Fruit fly (Drosophila melanogaster) whole organism, embryonic: ENCODE results near the gene trk.

ENCODE experiments used
- Abd-B ChIP-seq: fragments of 200-800 bp; sonication (Bioruptor generic); optimal IDR thresholded peaks from 2 replicates; lab custom pipeline; 2018; ENCODE audit warnings: missing biosample characterization, mild to moderate bottlenecking, missing genetic modification characterization, moderate library complexity
- Ada2b ChIP-seq: fragments of 200-800 bp; sonication (Bioruptor generic); IDR thresholded peaks from 2 replicates; pipeline ENCODE4 v1.3.6; 2022; ENCODE audit warnings: missing biosample characterization, missing genetic modification characterization
- Asciz ChIP-seq: fragments of 200-800 bp; sonication (Bioruptor generic); optimal IDR thresholded peaks from 2 replicates; lab custom pipeline; 2017; ENCODE audit warnings: missing biosample characterization, mild to moderate bottlenecking, missing genetic modification characterization, missing genetic modification reagents
- Bdp1 ChIP-seq: fragments of 200-800 bp; sonication (Bioruptor generic); optimal IDR thresholded peaks from 3 replicates; lab custom pipeline; 2016; ENCODE audit warnings: missing biosample characterization, missing genetic modification characterization
- Bteb2 ChIP-seq: fragments of 200-800 bp; sonication (Bioruptor generic); optimal IDR thresholded peaks from 2 replicates; lab custom pipeline; 2016; ENCODE audit warnings: missing biosample characterization, missing genetic modification characterization
- CG11695 ChIP-seq: fragments of 200-800 bp; sonication (Bioruptor generic); IDR thresholded peaks from 3 replicates; pipeline ENCODE4 v1.3.6; 2022; ENCODE audit warnings: missing biosample characterization, missing genetic modification characterization
- CG12744 ChIP-seq: fragments of 200-800 bp; sonication (Bioruptor generic); optimal IDR thresholded peaks from 2 replicates; lab custom pipeline; 2016; ENCODE audit warnings: missing biosample characterization, missing genetic modification characterization
- CG12769 ChIP-seq: fragments of 200-800 bp; sonication (Bioruptor generic); optimal IDR thresholded peaks from 2 replicates; lab custom pipeline; 2019; ENCODE audit warnings: missing biosample characterization, mild to moderate bottlenecking, missing genetic modification characterization, moderate library complexity
- CG13894 ChIP-seq: fragments of 200-800 bp; sonication (Bioruptor generic); optimal IDR thresholded peaks from 3 replicates; lab custom pipeline; 2018; ENCODE audit warnings: missing biosample characterization, mild to moderate bottlenecking, missing genetic modification characterization, moderate library complexity
- CG15514 ChIP-seq: fragments of 200-800 bp; sonication (Bioruptor generic); optimal IDR thresholded peaks from 3 replicates; lab custom pipeline; 2017; ENCODE audit warnings: missing biosample characterization, missing genetic modification characterization, mild to moderate bottlenecking, moderate library complexity, missing genetic modification reagents
- CG1603 ChIP-seq: fragments of 200-800 bp; sonication (Bioruptor generic); optimal IDR thresholded peaks from 2 replicates; lab custom pipeline; 2019; ENCODE audit warnings: missing biosample characterization, mild to moderate bottlenecking, missing genetic modification characterization, moderate library complexity
- CG16779 ChIP-seq: fragments of 200-800 bp; sonication (Bioruptor generic); IDR thresholded peaks from 2 replicates; pipeline ENCODE4 v1.3.6; 2022; ENCODE audit warnings: missing biosample characterization, missing genetic modification characterization
- CG1792 ChIP-seq: fragments of 200-800 bp; sonication (Bioruptor generic); optimal IDR thresholded peaks from 2 replicates; lab custom pipeline; 2016; ENCODE audit warnings: missing biosample characterization, missing genetic modification characterization
- CG18619 ChIP-seq: fragments of 200-800 bp; sonication (Bioruptor generic); optimal IDR thresholded peaks from 3 replicates; lab custom pipeline; 2017; ENCODE audit warnings: missing biosample characterization, mild to moderate bottlenecking, missing genetic modification characterization
- CG2129 ChIP-seq: fragments of 200-800 bp; sonication (Bioruptor generic); IDR thresholded peaks from 2 replicates; pipeline ENCODE4 v1.3.6; 2022; ENCODE audit warnings: missing biosample characterization, missing genetic modification characterization; ENCODE audit not compliant: partially characterized antibody
- CG2202 ChIP-seq: fragments of 200-800 bp; sonication (Bioruptor generic); optimal IDR thresholded peaks from 2 replicates; lab custom pipeline; 2018; ENCODE audit warnings: missing biosample characterization, mild to moderate bottlenecking, missing genetic modification characterization
- CG30020 ChIP-seq: fragments of 200-800 bp; optimal IDR thresholded peaks from 2 replicates; lab custom pipeline; 2019; ENCODE audit warnings: missing biosample characterization, mild to moderate bottlenecking, missing genetic modification characterization, moderate library complexity
- CG4424 ChIP-seq: fragments of 200-800 bp; sonication (Bioruptor generic); optimal IDR thresholded peaks from 3 replicates; lab custom pipeline; 2016; ENCODE audit warnings: missing biosample characterization, missing genetic modification characterization
- CG6654 ChIP-seq: fragments of 200-800 bp; sonication (Bioruptor generic); optimal IDR thresholded peaks from 2 replicates; lab custom pipeline; 2017; ENCODE audit warnings: missing biosample characterization, mild to moderate bottlenecking, missing genetic modification characterization
- CG8089 ChIP-seq: fragments of 200-800 bp; sonication (Bioruptor generic); optimal IDR thresholded peaks from 3 replicates; lab custom pipeline; 2016; ENCODE audit warnings: missing biosample characterization, missing genetic modification characterization
- CG9609 ChIP-seq: fragments of 200-800 bp; sonication (Bioruptor generic); optimal IDR thresholded peaks from 3 replicates; lab custom pipeline; 2016; ENCODE audit warnings: missing biosample characterization, missing genetic modification characterization
- CG9876 ChIP-seq: fragments of 200-800 bp; sonication (Bioruptor generic); optimal IDR thresholded peaks from 2 replicates; lab custom pipeline; 2016; ENCODE audit warnings: missing biosample characterization, missing genetic modification characterization
- Camta ChIP-seq: fragments of 200-800 bp; sonication (Bioruptor generic); optimal IDR thresholded peaks from 2 replicates; lab custom pipeline; 2016; ENCODE audit warnings: missing biosample characterization, missing genetic modification characterization
- CrebB ChIP-seq: fragments of 200-800 bp; sonication (Bioruptor generic); optimal IDR thresholded peaks from 3 replicates; lab custom pipeline; 2018; ENCODE audit warnings: missing biosample characterization, mild to moderate bottlenecking, missing genetic modification characterization
- Dad ChIP-seq: fragments of 200-800 bp; sonication (Bioruptor generic); optimal IDR thresholded peaks from 3 replicates; lab custom pipeline; 2016; ENCODE audit warnings: missing biosample characterization, missing genetic modification characterization
- Drgx ChIP-seq: fragments of 200-800 bp; sonication (Bioruptor generic); IDR thresholded peaks from 2 replicates; pipeline ENCODE4 v1.3.6; 2022; ENCODE audit warnings: missing biosample characterization, missing genetic modification characterization
- Ets97D ChIP-seq: fragments of 200-800 bp; sonication (Bioruptor generic); optimal IDR thresholded peaks from 3 replicates; lab custom pipeline; 2016; ENCODE audit warnings: missing biosample characterization, missing genetic modification characterization
- Hr3 ChIP-seq: fragments of 200-800 bp; sonication (Bioruptor generic); optimal IDR thresholded peaks from 3 replicates; lab custom pipeline; 2016; ENCODE audit warnings: missing biosample characterization, missing genetic modification characterization
- Med ChIP-seq: fragments of 200-800 bp; sonication (Bioruptor generic); peaks from one replicate; lab custom pipeline; 2016; ENCODE audit warnings: missing biosample characterization, missing genetic modification characterization, mild to moderate bottlenecking, inconsistent platforms, moderate library complexity
- Myb ChIP-seq: fragments of 200-800 bp; sonication (Bioruptor generic); optimal IDR thresholded peaks from 2 replicates; lab custom pipeline; 2016; ENCODE audit warnings: missing biosample characterization, missing genetic modification characterization
- NC2β ChIP-seq: fragments of 200-800 bp; sonication (Bioruptor generic); optimal IDR thresholded peaks from 2 replicates; lab custom pipeline; 2016; ENCODE audit warnings: missing biosample characterization, missing genetic modification characterization
- Nf-YB ChIP-seq: fragments of 200-800 bp; sonication (Bioruptor generic); optimal IDR thresholded peaks from 3 replicates; lab custom pipeline; 2019; ENCODE audit warnings: missing biosample characterization, mild to moderate bottlenecking, missing genetic modification characterization, moderate library complexity
- NfI ChIP-seq: fragments of 200-800 bp; sonication (Bioruptor generic); optimal IDR thresholded peaks from 3 replicates; lab custom pipeline; 2018; ENCODE audit warnings: missing biosample characterization, mild to moderate bottlenecking, missing genetic modification characterization, moderate library complexity
- Six4 ChIP-seq: fragments of 200-800 bp; sonication (Bioruptor generic); optimal IDR thresholded peaks from 2 replicates; lab custom pipeline; 2016; ENCODE audit warnings: missing biosample characterization, missing genetic modification characterization
- Spps ChIP-seq: fragments of 200-800 bp; sonication (Bioruptor generic); optimal IDR thresholded peaks from 2 replicates; lab custom pipeline; 2018; ENCODE audit warnings: missing biosample characterization, mild to moderate bottlenecking, missing genetic modification characterization
- TFAM ChIP-seq: fragments of 200-800 bp; sonication (Bioruptor generic); optimal IDR thresholded peaks from 2 replicates; lab custom pipeline; 2017; ENCODE audit warnings: missing biosample characterization, missing genetic modification characterization, inconsistent platforms
- ap ChIP-seq: fragments of 200-800 bp; sonication (Bioruptor generic); IDR thresholded peaks from 2 replicates; pipeline ENCODE4 v1.3.6; 2022; ENCODE audit warnings: missing biosample characterization, missing genetic modification characterization
- bbx ChIP-seq: fragments of 200-800 bp; sonication (Bioruptor generic); IDR thresholded peaks from 2 replicates; pipeline ENCODE4 v1.3.6; 2022; ENCODE audit warnings: missing biosample characterization, missing genetic modification characterization; ENCODE audit not compliant: partially characterized antibody
- da ChIP-seq: fragments of 200-800 bp; sonication (Bioruptor generic); optimal IDR thresholded peaks from 2 replicates; lab custom pipeline; 2016; ENCODE audit warnings: missing biosample characterization, missing genetic modification characterization
- fd64A ChIP-seq: fragments of 200-800 bp; sonication (Bioruptor generic); optimal IDR thresholded peaks from 3 replicates; lab custom pipeline; 2018; ENCODE audit warnings: missing biosample characterization, mild to moderate bottlenecking, missing genetic modification characterization
- hkb ChIP-seq, 2 experiments: fragments of 200-800 bp in 1 of 2; fragments of >200 bp in 1 of 2; sonication (Bioruptor generic) in 1 of 2; IDR thresholded peaks in 1 of 2; optimal IDR thresholded peaks in 1 of 2; 2 replicates each; pipeline versions ENCODE4 v1.3.6 to Lab custom; 2017 to 2022; ENCODE audit warnings: missing biosample characterization in 1 of 2, missing genetic modification characterization in 1 of 2
- nerfin-2 ChIP-seq: fragments of 200-800 bp; sonication (Bioruptor generic); IDR thresholded peaks from 2 replicates; pipeline ENCODE4 v1.3.6; 2022; ENCODE audit warnings: missing biosample characterization, missing genetic modification characterization; ENCODE audit not compliant: partially characterized antibody
- onecut ChIP-seq: fragments of 200-800 bp; sonication (Bioruptor generic); IDR thresholded peaks from 2 replicates; pipeline ENCODE4 v1.3.6; 2022; ENCODE audit warnings: missing biosample characterization, missing genetic modification characterization
- org-1 ChIP-seq: fragments of 200-800 bp; sonication (Bioruptor generic); optimal IDR thresholded peaks from 2 replicates; lab custom pipeline; 2017; ENCODE audit warnings: missing biosample characterization, missing genetic modification characterization
- pros ChIP-seq: fragments of 200-800 bp; sonication (Bioruptor generic); optimal IDR thresholded peaks from 3 replicates; lab custom pipeline; 2019; ENCODE audit warnings: missing biosample characterization, mild to moderate bottlenecking, missing genetic modification characterization, moderate library complexity
- repo ChIP-seq: fragments of 200-800 bp; sonication (Bioruptor generic); optimal IDR thresholded peaks from 2 replicates; lab custom pipeline; 2016; ENCODE audit warnings: missing biosample characterization, missing genetic modification characterization
- sisA ChIP-seq: fragments of 200-800 bp; sonication (Bioruptor generic); IDR thresholded peaks from 2 replicates; pipeline ENCODE4 v1.3.6; 2022; ENCODE audit warnings: missing biosample characterization, missing genetic modification characterization
- slp2 ChIP-seq: fragments of 200-800 bp; sonication (Bioruptor generic); optimal IDR thresholded peaks from 2 replicates; lab custom pipeline; 2016; ENCODE audit warnings: missing biosample characterization, missing genetic modification characterization
- tgo ChIP-seq: fragments of 200-800 bp; sonication (Bioruptor generic); IDR thresholded peaks from 3 replicates; pipeline ENCODE4 v1.3.6; 2022; ENCODE audit warnings: missing biosample characterization, missing genetic modification characterization
- zen2 ChIP-seq: fragments of 200-800 bp; sonication (Bioruptor generic); IDR thresholded peaks from 3 replicates; pipeline ENCODE4 v1.3.6; 2022; ENCODE audit warnings: missing biosample characterization, missing genetic modification characterization; ENCODE audit not compliant: partially characterized antibody

Gene trk

DNA sequence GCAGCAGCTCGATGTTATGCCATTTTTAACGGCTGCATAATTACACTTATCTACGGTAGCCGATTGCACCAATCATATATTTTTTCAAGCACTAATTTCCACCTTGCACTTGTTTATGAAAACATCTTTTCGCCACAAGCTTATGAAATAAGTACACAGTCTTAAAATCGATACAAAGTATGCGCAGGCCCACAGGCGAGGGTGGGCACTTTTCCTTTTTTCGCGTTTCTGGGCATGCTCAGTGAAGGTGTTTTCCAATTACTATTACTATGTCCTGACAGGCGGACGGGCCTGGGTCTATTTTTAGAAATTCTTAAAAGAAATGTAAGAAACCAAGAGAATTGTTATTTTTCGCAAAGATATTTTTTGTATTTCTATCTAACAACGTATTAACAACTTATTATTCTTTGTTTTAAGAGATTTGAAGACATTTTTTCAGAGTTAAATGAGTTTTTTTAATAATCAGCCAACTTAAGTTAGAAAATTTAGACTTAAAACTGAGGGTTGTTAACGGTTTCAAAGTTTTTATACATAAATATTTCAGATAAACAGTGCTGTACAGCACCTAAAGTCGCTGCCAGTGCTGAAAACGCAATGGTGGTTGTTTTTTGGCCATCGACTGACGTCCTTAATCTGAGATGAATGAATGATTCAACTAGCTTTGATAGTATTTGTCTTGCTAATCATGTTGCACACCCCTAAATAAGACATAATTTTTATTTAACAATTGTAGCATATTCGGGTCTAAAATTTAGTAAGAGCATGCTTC is 38.7 kb upstream of the trk start, which contains the start of gene Cdk5alpha (continued):
- no peak for TF ChIP-seq nerfin-2 (GFP tag; lab: Robert Waterston, UW)
- TF ChIP-seq CG4424: no peak
- no peak for TF ChIP-seq CG11695
- no peak for TF ChIP-seq CG9876 (GFP tag; lab: Kevin White, UChicago)
- TF ChIP-seq tgo (GFP tag; lab: Robert Waterston, UW): no peak
- no peak for TF ChIP-seq Dad (GFP tag; lab: Kevin White, UChicago)
- peak; percentile 92 for TF ChIP-seq onecut
- TF ChIP-seq TFAM (GFP tag; lab: Kevin White, UChicago): no peak
- no peak for TF ChIP-seq CG12744 (GFP tag; lab: Kevin White, UChicago)
- no peak for TF ChIP-seq Ada2b (GFP tag; lab: Robert Waterston, UW)
- no peak for TF ChIP-seq CG2129
- peak; percentile 79 for TF ChIP-seq Med (GFP tag; lab: Kevin White, UChicago)
- TF ChIP-seq fd64A: no peak
- TF ChIP-seq pros: no peak
- TF ChIP-seq CG16779 (GFP tag; lab: Robert Waterston, UW): no peak
- peak; percentile 32 for TF ChIP-seq CG1603 (tag; lab: Kevin White, UChicago)
- peak; percentile 1 for TF ChIP-seq Bteb2 (GFP tag; lab: Kevin White, UChicago)
- TF ChIP-seq CG6654: no peak
- TF ChIP-seq Nf-YB: no peak
- no peak for TF ChIP-seq Spps
- no peak for TF ChIP-seq Ets97D
- no peak for TF ChIP-seq zen2 (GFP tag; lab: Robert Waterston, UW)
- TF ChIP-seq Asciz (GFP tag; lab: Kevin White, UChicago): no peak
- no peak for TF ChIP-seq Six4 (GFP tag; lab: Kevin White, UChicago)
- TF ChIP-seq NfI (GFP tag; lab: Kevin White, UChicago): no peak
- TF ChIP-seq NC2β (GFP tag; lab: Kevin White, UChicago): no peak
- TF ChIP-seq slp2 (GFP tag; lab: Kevin White, UChicago): no peak
- peak; percentile 8 for TF ChIP-seq CG15514 (GFP tag; lab: Kevin White, UChicago)
- TF ChIP-seq CG30020 (tag; lab: Kevin White, UChicago): no peak
- no peak for TF ChIP-seq repo
- TF ChIP-seq Bdp1 (GFP tag; lab: Kevin White, UChicago): no peak
- no peak for TF ChIP-seq CG2202 (tag; lab: Kevin White, UChicago)
- no peak for TF ChIP-seq CG12769 (tag; lab: Kevin White, UChicago)
- TF ChIP-seq Myb (GFP tag; lab: Kevin White, UChicago): peak; percentile 41
- TF ChIP-seq Hr3 (GFP tag; lab: Kevin White, UChicago): no peak
- TF ChIP-seq CG9609 (GFP tag; lab: Kevin White, UChicago): no peak
- no peak for TF ChIP-seq CrebB (tag; lab: Kevin White, UChicago)
- TF ChIP-seq org-1 (GFP tag; lab: Kevin White, UChicago): no peak
- no peak for TF ChIP-seq Drgx
- TF ChIP-seq sisA: no peak
- peak; percentile 29 for TF ChIP-seq bbx (GFP tag; lab: Robert Waterston, UW)
- no peak for TF ChIP-seq CG18619 (GFP tag; lab: Kevin White, UChicago)
- no peak for TF ChIP-seq CG8089 (GFP tag; lab: Kevin White, UChicago)
- no peak for TF ChIP-seq ap (GFP tag; lab: Robert Waterston, UW)
- TF ChIP-seq CG13894 (tag; lab: Kevin White, UChicago): no peak
- no peak for TF ChIP-seq Camta (GFP tag; lab: Kevin White, UChicago)
- no peak for TF ChIP-seq Abd-B (GFP tag; lab: Kevin White, UChicago)
- TF ChIP-seq CG1792: no peak
- no peak for TF ChIP-seq hkb (optimal IDR thresholded peaks at IDR 0.05; lab: Kevin White, UChicago)
- no peak for TF ChIP-seq hkb (GFP tag; IDR thresholded peaks at IDR 0.05; lab: Robert Waterston, UW)
- TF ChIP-seq da (GFP tag; lab: Kevin White, UChicago): no peak
